Worm (Caenorhabditis elegans): ENCODE measurements around the gene oxy-4.

The oxy-4 gene

ce11 chrIII:5193266-5193665 is 34.7 kb upstream of the oxy-4 start:
- TF ChIP-seq pha-4 (tag; optimal IDR thresholded peaks at IDR 0.05) (peak; percentile 3), ceh-28 (tag; optimal IDR thresholded peaks at IDR 0.05) (no peak)

- no peak for TF ChIP-seq ztf-11 (tag; optimal IDR thresholded peaks at IDR 0.05)
- peak; percentile 83 for TF ChIP-seq lin-15B (tag; optimal IDR thresholded peaks at IDR 0.05)
- peak; percentile 9 for TF ChIP-seq elt-2 (tag; optimal IDR thresholded peaks at IDR 0.05)
- TF ChIP-seq nfya-1 (tag; optimal IDR thresholded peaks at IDR 0.05; ENCODE audit: insufficient read depth), result peak; percentile 0
- TF ChIP-seq fkh-10 (GFP tag; optimal IDR thresholded peaks at IDR 0.05), result no peak
- TF ChIP-seq nhr-77 (tag; optimal IDR thresholded peaks at IDR 0.05), result no peak
- no peak for TF ChIP-seq mml-1 (tag; optimal IDR thresholded peaks at IDR 0.05)
- no peak for TF ChIP-seq ceh-9 (tag; optimal IDR thresholded peaks at IDR 0.05)
- no peak for TF ChIP-seq mdl-1 (tag; optimal IDR thresholded peaks at IDR 0.05)
- TF ChIP-seq nhr-23 (tag; optimal IDR thresholded peaks at IDR 0.05), result peak; percentile 52
- TF ChIP-seq pha-4 (tag; optimal IDR thresholded peaks at IDR 0.05), result peak; percentile 66
- peak; percentile 31 for TF ChIP-seq snpc-4 (tag; optimal IDR thresholded peaks at IDR 0.05)
- no peak for TF ChIP-seq nhr-25 (tag; optimal IDR thresholded peaks at IDR 0.05)
- peak; percentile 3 for TF ChIP-seq hmg-11 (tag; optimal IDR thresholded peaks at IDR 0.05)
- no peak for TF ChIP-seq elt-3 (tag; optimal IDR thresholded peaks at IDR 0.05)
- no peak for TF ChIP-seq lin-39 (tag; optimal IDR thresholded peaks at IDR 0.05)
- no peak for TF ChIP-seq unc-39 (tag; optimal IDR thresholded peaks at IDR 0.05)
- TF ChIP-seq nhr-67 (tag; optimal IDR thresholded peaks at IDR 0.05), result no peak
- no peak for TF ChIP-seq ZK546.5 (tag; optimal IDR thresholded peaks at IDR 0.05)
These were observed 32.1 kb upstream of the oxy-4 start, which contains the start of gene hira-1 for ce11 chrIII:5190671-5191174. Gene hira-1 (plus strand): TSS chrIII:5191124.

ce11 chrIII:5190179-5190578 is 31.6 kb upstream of the oxy-4 start:
- TF ChIP-seq nhr-67 (tag; optimal IDR thresholded peaks at IDR 0.05) (no peak), nfya-1 (tag; optimal IDR thresholded peaks at IDR 0.05; ENCODE audit: insufficient read depth) (peak; percentile 24), pha-4 (tag; optimal IDR thresholded peaks at IDR 0.05) (peak; percentile 43), egl-27 (tag; optimal IDR thresholded peaks at IDR 0.05) (no peak), lin-15B (tag; optimal IDR thresholded peaks at IDR 0.05) (no peak), lsy-12 (tag; optimal IDR thresholded peaks at IDR 0.05) (no peak), nhr-28 (tag; optimal IDR thresholded peaks at IDR 0.05) (no peak), fkh-10 (GFP tag; optimal IDR thresholded peaks at IDR 0.05) (no peak), nhr-43 (tag; optimal IDR thresholded peaks at IDR 0.05; ENCODE audit: poor library complexity, severe bottlenecking) (peak; percentile 41), nhr-25 (tag; optimal IDR thresholded peaks at IDR 0.05) (no peak), nhr-23 (tag; optimal IDR thresholded peaks at IDR 0.05) (peak; percentile 44)

ce11 chrIII:5188426-5188825 is 29.9 kb upstream of the oxy-4 start, which contains the start of gene K10D2.8:
Gene K10D2.8 (plus strand): TSS chrIII:5188726.
- TF ChIP-seq fos-1 (tag; optimal IDR thresholded peaks at IDR 0.05), result no peak
- TF ChIP-seq daf-12 (tag; optimal IDR thresholded peaks at IDR 0.05), result no peak
- TF ChIP-seq hmg-11 (tag; optimal IDR thresholded peaks at IDR 0.05), result no peak
- no peak for TF ChIP-seq ZK546.5 (tag; optimal IDR thresholded peaks at IDR 0.05)
- TF ChIP-seq pqm-1 (tag; optimal IDR thresholded peaks at IDR 0.05), result no peak
- TF ChIP-seq lin-39 (tag; optimal IDR thresholded peaks at IDR 0.05), result no peak
- no peak for TF ChIP-seq zag-1 (tag; optimal IDR thresholded peaks at IDR 0.05)
- TF ChIP-seq unc-62 (GFP tag; optimal IDR thresholded peaks at IDR 0.05), result no peak
- TF ChIP-seq lin-15B (tag; optimal IDR thresholded peaks at IDR 0.05), result no peak
- TF ChIP-seq egl-27 (tag; optimal IDR thresholded peaks at IDR 0.05), result no peak
- no peak for TF ChIP-seq nhr-43 (tag; optimal IDR thresholded peaks at IDR 0.05; ENCODE audit: poor library complexity, severe bottlenecking)
- TF ChIP-seq ceh-28 (tag; optimal IDR thresholded peaks at IDR 0.05), result no peak

ce11 chrIII:5185620-5186019 is 27.0 kb upstream of the oxy-4 start, which contains the start of gene pup-2:
Gene pup-2 (plus strand): TSS chrIII:5185920.
- TF ChIP-seq jun-1 (tag; optimal IDR thresholded peaks at IDR 0.05), result no peak
- no peak for TF ChIP-seq ZK546.5 (tag; optimal IDR thresholded peaks at IDR 0.05)
- no peak for TF ChIP-seq mdl-1 (tag; optimal IDR thresholded peaks at IDR 0.05)
- TF ChIP-seq ztf-11 (tag; optimal IDR thresholded peaks at IDR 0.05), result no peak
- TF ChIP-seq nhr-28 (tag; optimal IDR thresholded peaks at IDR 0.05), result no peak
- TF ChIP-seq nhr-237 (tag; optimal IDR thresholded peaks at IDR 0.05), result no peak
- TF ChIP-seq aly-2 (tag; optimal IDR thresholded peaks at IDR 0.05), result no peak
- TF ChIP-seq pqm-1 (tag; optimal IDR thresholded peaks at IDR 0.05), result no peak
- no peak for TF ChIP-seq R02D3.7 (tag; optimal IDR thresholded peaks at IDR 0.05)
- TF ChIP-seq mml-1 (tag; optimal IDR thresholded peaks at IDR 0.05), result no peak
- TF ChIP-seq elt-3 (tag; optimal IDR thresholded peaks at IDR 0.05), result no peak
- no peak for TF ChIP-seq nhr-25 (tag; optimal IDR thresholded peaks at IDR 0.05)
- no peak for TF ChIP-seq ceh-82 (tag; optimal IDR thresholded peaks at IDR 0.05)
- no peak for TF ChIP-seq lin-39 (tag; optimal IDR thresholded peaks at IDR 0.05)
- no peak for TF ChIP-seq nhr-43 (tag; optimal IDR thresholded peaks at IDR 0.05; ENCODE audit: poor library complexity, severe bottlenecking)
- TF ChIP-seq unc-62 (GFP tag; optimal IDR thresholded peaks at IDR 0.05), result no peak
- no peak for TF ChIP-seq ztf-4 (tag; optimal IDR thresholded peaks at IDR 0.05)
- no peak for TF ChIP-seq nhr-76 (tag; optimal IDR thresholded peaks at IDR 0.05)
- TF ChIP-seq egl-5 (tag; optimal IDR thresholded peaks at IDR 0.05), result no peak
- no peak for TF ChIP-seq skn-1 (tag; optimal IDR thresholded peaks at IDR 0.05)
